Worm (Caenorhabditis elegans) whole organism, L3 larva: ENCODE measurements around the gene spe-45.

Experiments used
- aly-2 ChIP-seq: fragments of 150-350 bp; optimal IDR thresholded peaks from 2 replicates; lab custom pipeline; 2014; ENCODE audit warnings: missing biosample characterization, missing genetic modification characterization
- nhr-77 ChIP-seq: fragments of 150-350 bp; optimal IDR thresholded peaks from 2 replicates; lab custom pipeline; 2014; ENCODE audit warnings: missing biosample characterization, missing genetic modification characterization
- unc-62 ChIP-seq: fragments of 150-350 bp; sonication (generic microtip); optimal IDR thresholded peaks from 4 replicates; lab custom pipeline; 2014; ENCODE audit warnings: missing biosample characterization, missing genetic modification reagents, missing genetic modification characterization

- no peak for TF ChIP-seq nhr-77 (tag; lab: Kevin White, UChicago)
- TF ChIP-seq aly-2: no peak
- no peak for TF ChIP-seq unc-62 (GFP tag; lab: Kevin White, UChicago)
Measured at ce11 chrIV:12398437-12398836, 8.5 kb upstream of the spe-45 start, which contains the start of gene acs-20.
